Worm (Caenorhabditis elegans): ENCODE data around the gene str-222.

DNA sequence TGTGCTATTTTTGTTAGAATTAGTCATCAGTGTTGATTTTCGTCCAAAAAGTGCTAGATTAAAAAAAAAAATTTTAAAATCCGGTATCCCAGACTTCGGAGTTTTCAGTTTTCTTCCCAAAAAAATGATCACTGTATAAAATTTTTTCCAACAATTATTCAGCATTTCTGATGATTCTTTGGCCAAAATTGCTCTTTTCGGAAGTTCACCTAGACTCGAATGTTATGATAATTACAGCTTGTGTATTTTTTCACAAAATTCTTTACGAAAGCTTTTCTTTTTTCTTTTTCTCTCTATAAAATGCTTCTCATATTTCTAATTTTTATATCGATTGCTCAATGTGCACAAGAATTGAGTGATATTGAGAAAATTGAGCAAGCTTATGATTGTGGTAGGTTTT lies 4.2 kb upstream of the str-222 start, which contains the start of gene irld-17:
- no peak for TF ChIP-seq B0035.1 (tag; optimal IDR thresholded peaks at IDR 0.05)
- no peak for TF ChIP-seq K12H6.12 (tag; optimal IDR thresholded peaks at IDR 0.05)
- no peak for TF ChIP-seq aptf-3 (GFP tag; IDR thresholded peaks at IDR 0.05)
- no peak for TF ChIP-seq F39B2.1 (GFP tag; IDR thresholded peaks at IDR 0.05)
- no peak for TF ChIP-seq snpc-4 (GFP tag; optimal IDR thresholded peaks at IDR 0.05)
- TF ChIP-seq snpc-4 (tag; optimal IDR thresholded peaks at IDR 0.05): no peak
- no peak for TF ChIP-seq ccch-3 (GFP tag; optimal IDR thresholded peaks at IDR 0.05)
- TF ChIP-seq rcor-1 (GFP tag; IDR thresholded peaks at IDR 0.05): no peak
- TF ChIP-seq F55B11.4 (tag; optimal IDR thresholded peaks at IDR 0.05; ENCODE audit: borderline replicate concordance, insufficient read depth): no peak
- TF ChIP-seq madf-8 (GFP tag; conservative IDR thresholded peaks at IDR 0.05): no peak
- TF ChIP-seq Y79H2A.3 (GFP tag; conservative IDR thresholded peaks at IDR 0.05): no peak

Data from whole organism, young adult.